Fruit fly (Drosophila melanogaster): ENCODE measurements around the gene CG34155.
A peak's percentile ranks its signal among the peaks of the same experiment; 100 is the strongest.

CG34155 gene

DNA sequence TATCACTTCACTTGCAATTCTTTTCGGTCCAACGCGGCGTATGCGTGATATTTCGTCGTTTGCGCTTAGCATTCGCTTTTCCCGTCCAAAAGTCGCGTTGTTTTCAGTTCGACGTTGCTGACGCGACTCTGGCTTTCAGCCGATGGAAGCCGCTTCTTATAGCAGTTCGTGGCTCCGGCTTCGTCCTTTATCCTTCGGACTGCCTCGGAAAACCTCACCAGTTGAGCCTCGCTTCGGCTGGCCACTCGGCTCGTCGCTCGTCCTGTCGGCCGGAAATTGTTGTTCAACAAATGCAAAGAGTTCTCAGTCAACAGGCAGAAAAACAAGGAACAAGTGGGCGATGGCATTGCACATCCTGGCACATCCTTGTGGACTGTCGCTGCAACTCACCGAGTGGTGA is at the start of gene CG34155:
Gene CG34155, minus strand, starts transcription at position 130 of the 400 bp plus-strand sequence.
- no peak for TF ChIP-seq CG17801 (GFP tag; optimal IDR thresholded peaks at IDR 0.05; ENCODE audit: partially characterized antibody)

DNA sequence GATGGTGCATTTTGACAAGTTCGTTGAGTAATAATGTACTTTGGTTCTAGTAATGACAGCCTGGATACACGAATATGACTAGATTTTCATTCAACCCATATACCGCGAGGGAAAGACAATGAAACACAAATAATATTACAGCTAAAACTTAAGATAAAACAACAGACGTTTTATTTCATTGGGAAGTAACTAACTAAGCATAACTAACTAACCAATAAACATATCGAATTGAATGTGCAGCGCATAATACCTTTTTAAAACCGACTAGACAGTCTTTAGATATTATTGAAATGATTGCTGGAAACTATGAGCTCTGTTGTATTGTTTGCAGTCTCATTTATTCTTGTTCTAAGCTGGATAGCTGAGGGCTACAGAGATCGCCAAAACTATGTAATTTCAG is 45.9 kb upstream of the CG34155 start, which contains the start of gene CG31016:
Gene CG31016, plus strand, starts transcription at position 301 of the 400 bp plus-strand sequence.
- TF ChIP-seq CG17801 (GFP tag; optimal IDR thresholded peaks at IDR 0.05; ENCODE audit: partially characterized antibody): no peak

DNA sequence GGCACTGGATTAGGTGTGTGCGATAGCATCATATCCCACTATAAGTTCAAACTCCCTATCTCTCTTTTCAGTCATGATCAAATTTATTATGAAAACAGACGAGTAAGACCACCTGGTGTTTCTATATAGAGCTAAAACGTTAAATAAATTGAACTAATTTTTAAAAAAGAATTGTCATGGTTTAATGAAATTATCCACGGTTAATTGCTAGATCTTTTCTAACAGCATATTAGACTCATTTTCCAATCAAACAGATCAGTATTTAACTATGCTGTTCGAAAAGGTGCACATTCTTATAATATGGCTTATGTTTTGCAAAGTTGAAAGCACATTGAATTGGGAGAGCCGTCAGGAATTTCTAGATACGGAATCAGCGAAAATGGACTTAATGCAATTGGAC is 43.9 kb upstream of the CG34155 start, which contains the start of gene PH4alphaNE3:
Gene PH4alphaNE3, plus strand, starts transcription at position 301 of the 400 bp plus-strand sequence.
- no peak for TF ChIP-seq CG17801 (GFP tag; optimal IDR thresholded peaks at IDR 0.05; ENCODE audit: partially characterized antibody)

DNA sequence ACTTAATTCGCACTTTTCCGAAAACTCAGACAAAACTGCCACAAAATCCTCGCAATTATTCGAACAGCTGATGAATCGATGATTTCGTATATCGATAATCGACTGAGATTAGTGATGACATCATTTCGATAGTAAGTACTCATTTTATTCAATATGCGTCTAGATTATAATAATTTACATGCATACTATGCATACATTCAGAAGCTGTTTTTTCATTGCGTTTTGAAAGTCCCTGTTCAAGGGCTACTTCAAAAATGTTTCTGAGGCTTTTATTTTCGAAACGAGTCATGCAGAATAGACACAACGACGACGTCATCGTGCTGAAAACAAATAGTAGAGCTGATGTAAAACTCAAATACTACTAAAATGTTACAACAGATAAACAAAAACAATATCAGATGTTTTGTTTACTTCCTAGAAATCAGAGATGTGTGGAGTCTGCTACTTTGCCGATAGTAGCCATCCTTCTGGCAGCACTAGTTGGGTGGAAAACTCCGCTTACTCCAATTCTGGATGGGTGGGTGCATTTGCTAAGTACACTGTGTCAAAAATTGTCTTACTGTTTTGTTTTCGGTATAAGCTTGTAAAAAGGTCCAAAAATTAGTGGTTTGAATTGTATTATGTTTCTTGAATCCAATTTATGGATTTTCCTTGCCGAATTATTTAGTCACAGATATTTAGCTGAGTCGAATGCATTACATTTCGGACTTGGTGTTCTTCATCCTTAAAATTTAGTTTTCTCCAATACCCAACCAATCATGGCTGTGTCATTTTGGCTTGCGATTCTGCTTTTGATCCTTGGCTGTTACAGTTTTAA is 41.6 kb upstream of the CG34155 start, which contains the start of the genes CG2246 and CG31021:
Gene CG2246, minus strand, starts transcription at position 50 of the 817 bp plus-strand sequence.
Gene CG31021, plus strand, starts transcription at position 767 of the 817 bp plus-strand sequence.
- TF ChIP-seq CG17801 (GFP tag; optimal IDR thresholded peaks at IDR 0.05; ENCODE audit: partially characterized antibody): peak; percentile 37

DNA sequence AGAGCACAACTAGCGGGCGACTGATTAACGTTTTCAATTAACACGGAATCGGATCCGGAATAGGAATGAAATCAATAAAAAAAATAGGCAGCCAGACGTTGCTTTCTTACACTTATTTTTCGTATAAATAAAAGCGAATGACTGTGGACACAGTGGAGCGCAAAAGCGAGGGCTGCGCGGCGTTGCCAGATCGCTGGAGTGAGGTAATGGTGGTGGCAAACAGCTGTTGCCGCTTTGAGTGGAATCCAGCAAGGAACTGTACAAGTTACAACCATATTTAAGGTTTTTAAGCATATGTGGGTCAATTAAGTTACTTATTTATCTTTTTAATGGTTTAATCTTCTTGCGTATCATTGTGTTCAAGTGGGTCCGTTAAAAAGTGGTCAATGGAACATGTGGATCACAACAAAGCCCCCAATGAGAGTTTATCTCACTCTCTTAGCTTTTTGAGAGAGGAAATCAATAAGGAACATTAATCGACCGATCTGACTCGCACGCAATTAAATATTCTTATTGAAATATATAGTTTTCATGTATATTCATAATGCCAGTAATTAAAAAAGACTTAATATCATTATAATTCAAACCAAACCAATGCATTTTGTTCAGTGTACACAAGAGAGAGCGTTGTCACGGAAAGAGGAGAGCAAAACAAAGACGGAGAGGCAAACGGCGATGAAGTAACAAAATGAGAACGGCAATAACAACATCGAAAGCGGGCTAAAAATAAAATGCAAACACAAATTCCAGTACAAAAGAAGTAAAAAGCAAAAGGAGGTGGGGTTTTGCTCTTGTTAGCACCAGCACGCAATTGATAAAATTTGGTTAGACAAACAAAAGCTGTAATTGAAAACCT is 40.4 kb upstream of the CG34155 start:
- TF ChIP-seq CG17801 (GFP tag; optimal IDR thresholded peaks at IDR 0.05; ENCODE audit: partially characterized antibody): peak; percentile 88

DNA sequence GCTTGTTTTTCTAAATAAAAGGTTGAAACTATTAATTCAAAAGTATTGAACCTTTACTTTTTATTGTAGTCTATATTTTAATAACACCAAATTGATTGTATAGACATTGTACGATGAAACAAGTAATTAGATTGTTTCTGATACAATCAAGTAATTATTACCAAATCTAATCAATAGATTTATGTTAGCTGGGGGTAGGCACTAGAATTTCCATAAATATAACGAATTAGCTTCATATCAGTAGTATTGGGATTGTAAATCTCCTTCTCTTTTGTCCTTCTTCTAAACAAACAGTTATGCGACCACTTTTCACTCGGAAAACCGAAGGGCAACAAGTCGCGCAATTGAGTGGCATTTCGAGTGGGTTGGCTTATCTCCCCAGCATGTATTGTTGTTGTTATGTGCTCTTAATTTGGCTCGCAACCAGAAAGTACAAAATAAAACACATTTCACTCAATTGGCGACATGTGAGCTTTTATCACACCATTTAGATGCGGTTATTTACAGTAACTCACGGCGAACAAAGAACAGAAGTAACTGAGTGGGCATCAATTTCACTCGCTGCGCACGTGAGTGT is 39.5 kb upstream of the CG34155 start:
- no peak for TF ChIP-seq CG17801 (GFP tag; optimal IDR thresholded peaks at IDR 0.05; ENCODE audit: partially characterized antibody)

DNA sequence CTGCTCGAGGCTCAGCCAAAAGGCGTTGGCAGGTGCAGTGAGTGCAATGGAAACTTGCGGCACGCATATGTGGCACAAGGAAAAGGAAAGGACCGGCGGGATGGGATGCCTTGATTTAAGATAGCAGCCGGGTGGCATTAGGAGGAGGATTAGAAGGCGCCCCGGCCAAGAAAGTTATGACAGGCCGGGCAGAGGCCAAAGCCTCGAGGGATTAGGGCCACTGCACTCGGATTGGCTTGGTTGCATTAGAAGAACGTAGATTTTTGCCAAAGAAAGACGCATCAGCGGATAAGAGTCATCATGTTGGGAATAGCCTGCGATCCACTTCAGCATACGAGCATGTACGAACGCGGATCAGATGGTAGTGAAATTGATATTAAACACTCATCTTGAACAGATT is 36.7 kb upstream of the CG34155 start, which contains the start of gene CG31019:
Gene CG31019, plus strand, starts transcription at position 301 of the 400 bp plus-strand sequence.
- TF ChIP-seq CG17801 (GFP tag; optimal IDR thresholded peaks at IDR 0.05; ENCODE audit: partially characterized antibody): no peak

DNA sequence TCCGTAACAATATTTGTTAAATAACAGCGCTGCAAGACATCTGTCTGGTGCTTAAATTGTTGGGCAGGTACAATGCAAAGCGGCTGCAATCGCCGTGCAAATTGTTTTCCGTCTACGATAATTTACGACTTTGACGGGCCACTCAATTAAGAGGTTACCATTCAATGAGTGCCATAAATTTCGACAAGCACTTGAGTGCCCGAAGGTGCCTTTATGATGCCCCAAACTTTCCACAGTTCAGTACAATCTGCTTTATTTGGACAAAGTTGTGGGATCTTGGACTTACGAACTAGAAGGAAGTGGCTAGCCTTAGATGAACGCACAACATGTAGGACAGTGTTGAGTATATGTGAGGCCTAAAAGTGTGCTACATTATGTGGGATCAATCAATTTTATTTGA is 32.7 kb upstream of the CG34155 start:
- TF ChIP-seq CG17801 (GFP tag; optimal IDR thresholded peaks at IDR 0.05; ENCODE audit: partially characterized antibody): no peak

DNA sequence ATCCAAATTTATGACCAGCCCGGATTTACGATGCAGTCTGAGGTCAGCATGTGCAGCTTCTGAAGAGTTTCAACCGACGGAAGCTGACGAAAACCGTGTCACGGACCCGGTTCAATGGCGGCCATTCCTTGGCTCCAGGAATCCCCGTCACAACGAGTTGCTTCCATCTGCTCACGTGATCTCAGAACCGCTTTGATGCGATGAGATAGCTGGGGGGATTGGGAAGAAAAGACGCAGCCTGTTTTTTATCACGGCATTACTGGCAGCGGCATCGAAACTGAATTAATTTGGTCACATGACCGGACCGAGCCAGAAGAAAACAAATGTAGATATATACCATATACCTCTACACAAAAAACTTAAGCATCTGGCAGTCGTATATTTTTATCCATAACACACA is 30.8 kb upstream of the CG34155 start:
- TF ChIP-seq CG17801 (GFP tag; optimal IDR thresholded peaks at IDR 0.05; ENCODE audit: partially characterized antibody): no peak

DNA sequence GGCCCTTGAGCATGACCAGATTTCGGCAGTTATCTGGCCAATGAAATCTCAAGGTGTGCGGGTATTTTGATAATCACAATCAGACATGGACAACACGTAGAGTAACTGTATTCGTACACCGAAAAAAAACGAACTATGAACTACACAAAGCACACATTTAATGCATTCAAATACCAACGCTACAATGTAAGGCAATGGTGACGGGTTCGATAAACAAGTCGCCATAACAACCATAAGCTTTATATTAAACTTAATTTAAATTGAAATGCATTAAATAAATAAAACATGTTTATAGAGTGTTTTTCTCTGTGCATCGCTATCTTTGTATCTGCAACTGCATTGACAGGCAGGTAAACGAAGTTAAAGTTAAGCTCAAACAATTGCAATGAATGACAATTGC is 30.2 kb upstream of the CG34155 start:
- no peak for TF ChIP-seq CG17801 (GFP tag; optimal IDR thresholded peaks at IDR 0.05; ENCODE audit: partially characterized antibody)

DNA sequence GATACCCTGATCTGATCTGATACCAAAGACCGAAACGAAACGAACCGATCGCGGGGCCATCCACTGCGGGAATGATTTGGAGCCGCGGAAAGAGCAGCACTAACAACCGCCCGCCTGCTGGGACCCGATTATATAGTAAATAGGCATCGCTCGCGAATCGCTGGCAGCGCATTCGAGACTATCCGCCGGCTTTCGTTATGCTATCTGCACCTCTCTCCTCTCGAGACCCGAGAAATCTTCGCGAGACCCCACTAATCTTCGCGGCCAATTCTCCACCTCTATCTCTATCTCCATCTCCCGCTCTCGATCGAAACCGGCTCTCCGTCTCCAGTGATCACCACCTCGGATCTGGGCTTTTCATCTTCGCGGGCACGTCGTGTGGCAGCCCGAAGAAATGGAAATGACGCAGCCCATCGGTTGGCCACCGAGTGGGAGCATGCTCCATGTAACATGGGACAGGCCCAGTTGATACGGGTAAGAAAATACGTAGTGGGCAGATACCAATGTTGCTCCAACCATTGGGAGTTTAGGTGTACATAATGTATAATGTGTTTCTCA is 27.3 kb upstream of the CG34155 start, which contains the start of gene CG9717:
Gene CG9717, minus strand, starts transcription at position 107 of the 558 bp plus-strand sequence.
- no peak for TF ChIP-seq CG17801 (GFP tag; optimal IDR thresholded peaks at IDR 0.05; ENCODE audit: partially characterized antibody)

DNA sequence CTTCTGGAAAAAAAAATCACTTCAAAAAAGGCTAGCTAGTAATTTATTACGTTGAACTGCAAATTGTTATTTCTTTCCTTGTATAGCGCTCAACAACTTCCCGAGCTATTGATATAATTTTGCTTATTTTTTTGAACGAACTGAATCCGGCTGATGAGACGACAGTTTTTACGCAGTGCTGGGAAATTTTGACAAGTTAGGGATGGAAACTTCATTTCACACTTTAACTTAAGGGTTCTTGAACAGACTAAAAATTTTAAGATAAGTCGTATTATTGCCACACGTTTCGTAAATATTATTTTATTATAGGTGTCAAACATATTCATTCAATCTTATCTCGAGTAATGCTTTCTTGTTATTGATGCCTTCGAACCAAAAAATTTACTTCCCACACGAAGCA is 23.5 kb upstream of the CG34155 start, which contains the start of gene Rpt6R:
Gene Rpt6R, minus strand, starts transcription at position 156 of the 400 bp plus-strand sequence.
- no peak for TF ChIP-seq CG17801 (GFP tag; optimal IDR thresholded peaks at IDR 0.05; ENCODE audit: partially characterized antibody)

DNA sequence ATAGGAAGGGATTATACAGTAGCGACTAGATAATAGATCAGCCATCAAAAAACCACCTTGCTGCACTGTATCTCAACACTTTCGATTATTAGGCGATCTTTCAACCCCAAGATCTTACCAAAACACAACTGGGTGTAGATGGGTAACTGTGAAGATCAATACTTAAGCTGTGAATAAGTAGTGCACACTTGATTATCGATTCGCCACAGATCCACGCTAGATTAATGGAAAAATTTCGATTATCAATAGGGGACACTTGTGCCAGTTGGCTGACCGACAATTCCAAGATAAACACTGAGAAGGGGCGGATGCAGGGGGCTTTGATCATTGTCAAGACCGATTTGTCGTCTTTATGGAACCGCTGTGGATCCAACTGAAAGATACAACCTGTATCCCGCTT is 19.1 kb upstream of the CG34155 start, which contains the start of gene CG9702:
Gene CG9702, plus strand, starts transcription at position 301 of the 400 bp plus-strand sequence.
- TF ChIP-seq CG17801 (GFP tag; optimal IDR thresholded peaks at IDR 0.05; ENCODE audit: partially characterized antibody): no peak

DNA sequence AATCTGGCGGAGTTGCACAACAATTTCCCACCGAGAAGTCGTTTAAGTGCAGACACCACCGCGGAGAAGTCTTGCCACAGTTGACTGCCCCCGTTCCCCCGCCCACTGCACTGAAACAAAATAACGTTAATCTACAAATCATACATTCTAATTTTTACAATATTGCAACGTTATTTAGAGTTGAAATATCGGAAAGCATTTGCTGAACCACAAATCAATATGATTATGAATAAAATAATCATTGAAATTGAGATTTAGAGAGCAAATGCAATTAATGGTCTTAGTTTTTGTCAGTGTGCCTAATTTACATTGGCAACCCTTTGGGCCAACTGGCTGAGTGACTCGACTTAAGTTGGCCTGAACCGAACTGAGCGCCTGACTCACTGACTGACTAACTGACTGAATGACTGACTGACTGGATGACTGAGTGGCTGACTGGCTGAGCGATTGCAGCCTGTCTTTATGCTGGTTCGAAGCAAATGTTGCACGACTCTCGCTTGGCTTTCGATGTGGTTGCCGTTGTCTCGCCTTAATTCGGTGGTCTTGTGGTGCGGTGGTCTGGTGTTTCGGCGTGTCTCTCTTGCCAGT is 10.6 kb upstream of the CG34155 start:
- no peak for TF ChIP-seq CG17801 (GFP tag; optimal IDR thresholded peaks at IDR 0.05; ENCODE audit: partially characterized antibody)

All from ovary, adult (tissue).